Fruit fly (Drosophila melanogaster): Measurements from ENCODE around the gene CG15803.

- TF ChIP-seq CG6808 (GFP tag; optimal IDR thresholded peaks at IDR 0.05) = no peak
- no peak for TF ChIP-seq net (GFP tag; optimal IDR thresholded peaks at IDR 0.05)
- no peak for TF ChIP-seq CG9139 (GFP tag; optimal IDR thresholded peaks at IDR 0.05)
- peak; percentile 54 for TF ChIP-seq Ets96B (tag; optimal IDR thresholded peaks at IDR 0.05)
Measured at dm6 chr3R:18310766-18311367, 49.7 kb downstream of the CG15803 start.
